Fruit fly (Drosophila melanogaster) Kc167 (cell line): ENCODE data around the gene CG14882.

Source experiments
- Sin3A ChIP-seq: fragments of >200 bp; optimal IDR thresholded peaks from 2 replicates; lab custom pipeline; 2018; ENCODE audit warnings: missing external identifiers
- h ChIP-seq: fragments of >200 bp; optimal IDR thresholded peaks from 3 replicates; lab custom pipeline; 2018; ENCODE audit warnings: missing external identifiers

- TF ChIP-seq h (lab: Kevin White, UChicago) (no peak), Sin3A (no peak)
Measured at dm6 chr3R:16394531-16394930, 48.5 kb upstream of the CG14882 start.
